Fruit fly (Drosophila melanogaster) S2 (cell line): ENCODE data around the gene Dlc90F.

Experiments
- CG8478 ChIP-seq: fragments of >200 bp; optimal IDR thresholded peaks from 2 replicates; lab custom pipeline; 2018
- CTCF ChIP-seq, 2 experiments: fragments of >200 bp; optimal IDR thresholded peaks; 2 replicates each; lab custom pipeline; 2018

dm6 chr3R:18283441-18283840 lies 15.6 kb upstream of the Dlc90F start, which contains the start of the genes CG14312 and CG8064:
- TF ChIP-seq CTCF (optimal IDR thresholded peaks at IDR 0.05; lab: Kevin White, UChicago), result peak; percentile 42
- no peak for TF ChIP-seq CG8478 (lab: Kevin White, UChicago)
